Worm (Caenorhabditis elegans) whole organism, L4/young adult: Measurements from ENCODE around the gene T04G9.6.

Source experiments
- W03F9.2 ChIP-seq: fragments of 150-350 bp; optimal IDR thresholded peaks from 2 replicates; lab custom pipeline; 2014; ENCODE audit warnings: missing biosample characterization, missing genetic modification characterization
- dao-5 ChIP-seq: sonication (generic microtip); optimal IDR thresholded peaks from 2 replicates; lab custom pipeline; 2016; ENCODE audit warnings: missing genotype, missing genetic modification characterization, moderate library complexity, missing compliant biosample characterization
- him-1 ChIP-seq: sonication (generic microtip); optimal IDR thresholded peaks from 2 replicates; lab custom pipeline; 2016; ENCODE audit warnings: missing genotype, missing genetic modification reagents, missing genetic modification characterization, missing compliant biosample characterization

- TF ChIP-seq W03F9.2 (tag; lab: Kevin White, UChicago) (no peak), dao-5 (tag; lab: Kevin White, UChicago) (no peak), him-1 (no peak)
Measured at ce11 chrX:784853-785252, at the start of gene T04G9.6.
